Worm (Caenorhabditis elegans): ENCODE results near the gene ZC404.2.

ZC404.2 gene

DNA sequence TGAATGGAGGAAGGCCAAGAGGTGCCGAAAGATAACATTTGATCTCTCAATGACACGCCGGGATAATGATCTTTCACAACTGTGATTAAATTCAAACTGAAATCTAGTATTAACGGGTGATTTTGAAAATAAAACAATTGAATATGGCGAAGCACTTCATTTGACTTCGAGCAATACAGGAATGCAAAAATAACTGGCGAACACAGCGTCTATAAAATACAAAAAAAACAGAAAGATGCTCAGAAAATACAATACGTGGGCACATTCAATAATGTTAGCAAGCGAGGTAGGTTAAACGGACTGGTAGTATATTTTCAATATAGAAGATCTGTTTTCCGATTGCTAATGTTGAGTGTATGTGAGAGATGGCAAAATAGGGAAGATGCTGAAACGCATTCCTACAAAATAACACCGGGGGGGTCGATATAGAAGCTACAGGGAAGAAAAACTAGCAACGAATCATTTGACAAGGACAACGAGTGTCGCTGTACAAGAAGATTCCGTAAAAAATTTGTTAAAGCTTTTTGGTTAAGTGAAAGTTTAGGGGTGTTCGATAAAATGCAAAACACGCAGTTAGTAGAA lies 4.6 kb upstream of the ZC404.2 start (continued):
- TF ChIP-seq somi-1 (GFP tag; optimal IDR thresholded peaks at IDR 0.05), result no peak
- TF ChIP-seq snpc-4 (GFP tag; optimal IDR thresholded peaks at IDR 0.05), result peak; percentile 60
- peak in 1 of 4 experiments; percentile 44 for TF ChIP-seq snpc-4 (tag; optimal IDR thresholded peaks at IDR 0.05)
- TF ChIP-seq cebp-1 (GFP tag; IDR thresholded peaks at IDR 0.05), result no peak
- TF ChIP-seq cebp-1 (tag; optimal IDR thresholded peaks at IDR 0.05), result no peak
- no peak for TF ChIP-seq Y67H2A.10 (GFP tag; conservative IDR thresholded peaks at IDR 0.05)
- peak; percentile 65 for TF ChIP-seq ekl-4 (GFP tag; IDR thresholded peaks at IDR 0.05)
- no peak for TF ChIP-seq sptf-2 (GFP tag; optimal IDR thresholded peaks at IDR 0.05)
- TF ChIP-seq nfyb-1 (GFP tag; IDR thresholded peaks at IDR 0.05), result no peak
- peak; percentile 81; the same call in 1 of the 2 replicates for TF ChIP-seq lin-26 (GFP tag; IDR thresholded peaks at IDR 0.05)
- no peak for TF ChIP-seq ceh-58 (GFP tag; IDR thresholded peaks at IDR 0.05)
- no peak for TF ChIP-seq snpc-3.4 (tag; optimal IDR thresholded peaks at IDR 0.05)
- peak; percentile 34 for TF ChIP-seq die-1 (tag; optimal IDR thresholded peaks at IDR 0.05)
- peak; percentile 75 for TF ChIP-seq tlf-1 (GFP tag; optimal IDR thresholded peaks at IDR 0.05)
- TF ChIP-seq hmg-20 (GFP tag; IDR thresholded peaks at IDR 0.05), result no peak
- TF ChIP-seq T07F8.4 (tag; optimal IDR thresholded peaks at IDR 0.05), result no peak
- TF ChIP-seq B0336.3 (GFP tag; IDR thresholded peaks at IDR 0.05), result peak; percentile 93
- no peak for TF ChIP-seq dpl-1 (GFP tag; optimal IDR thresholded peaks at IDR 0.05)
- TF ChIP-seq ceh-79 (tag; optimal IDR thresholded peaks at IDR 0.05), result no peak
- TF ChIP-seq efl-1 (GFP tag; optimal IDR thresholded peaks at IDR 0.05), result no peak
- TF ChIP-seq ceh-100 (GFP tag; IDR thresholded peaks at IDR 0.05), result 0 out of 2 replicates have a peak, but pooled peaks have one; percentile 28
- no peak for TF ChIP-seq ztf-22 (GFP tag; optimal IDR thresholded peaks at IDR 0.05)
- TF ChIP-seq nhr-179 (tag; optimal IDR thresholded peaks at IDR 0.05), result no peak
- no peak for TF ChIP-seq rec-8 (tag; optimal IDR thresholded peaks at IDR 0.05)
- TF ChIP-seq K12H6.12 (tag; optimal IDR thresholded peaks at IDR 0.05), result no peak
- no peak for TF ChIP-seq sea-2 (GFP tag; IDR thresholded peaks at IDR 0.05)
- no peak for TF ChIP-seq T26A5.8 (tag; optimal IDR thresholded peaks at IDR 0.05)
- no peak for TF ChIP-seq nhr-27 (tag; optimal IDR thresholded peaks at IDR 0.05)
- no peak for TF ChIP-seq tbx-9 (tag; optimal IDR thresholded peaks at IDR 0.05; ENCODE audit: borderline replicate concordance)
- no peak for TF ChIP-seq zfh-2 (GFP tag; conservative IDR thresholded peaks at IDR 0.05)
- no peak for TF ChIP-seq gei-17 (GFP tag; optimal IDR thresholded peaks at IDR 0.05)

DNA sequence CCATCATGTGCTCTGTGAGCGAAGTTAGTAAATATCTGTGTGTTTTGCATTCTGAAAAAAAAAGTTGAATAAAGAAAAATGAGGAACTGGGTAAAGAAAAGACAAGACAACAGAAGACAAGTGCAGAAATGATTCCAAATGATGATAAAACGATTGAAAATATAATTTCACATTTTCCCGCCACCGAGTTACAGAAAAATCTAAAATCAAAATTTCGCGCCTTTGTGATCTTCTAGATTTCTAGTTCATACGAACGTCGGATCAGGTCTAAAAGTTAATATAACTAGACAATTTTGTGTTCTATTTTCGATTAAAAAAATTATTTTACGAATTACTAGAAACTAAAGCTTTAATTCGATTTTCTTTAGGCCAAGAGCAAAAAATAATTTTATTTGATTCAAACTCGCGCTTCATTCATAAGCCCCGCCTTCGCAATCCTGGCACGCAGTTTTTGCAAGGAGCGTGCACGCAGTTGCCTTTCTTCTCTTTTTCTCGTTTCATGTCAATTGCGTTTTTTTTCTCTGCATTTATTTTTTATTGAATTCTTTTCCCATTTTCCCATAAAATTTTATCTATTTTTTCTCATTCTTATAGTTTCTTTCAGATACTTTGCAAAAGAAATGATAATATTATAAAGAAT lies 2.8 kb upstream of the ZC404.2 start, which contains the start of the genes spn-4 and spe-39:
TSS of gene spn-4 (minus strand) at position 51 of the 640 bp plus-strand sequence.
TSS of gene spe-39 (plus strand) at position 599 of the 640 bp plus-strand sequence.
- TF ChIP-seq B0336.3 (GFP tag; IDR thresholded peaks at IDR 0.05), result peak; percentile 76
- peak; percentile 49; the same call in 1 of the 2 replicates for TF ChIP-seq pbrm-1 (GFP tag; IDR thresholded peaks at IDR 0.05)
- peak; percentile 48 for TF ChIP-seq hrde-1 (tag; optimal IDR thresholded peaks at IDR 0.05; ENCODE audit: borderline replicate concordance)
- peak; percentile 97 for TF ChIP-seq efl-1 (GFP tag; optimal IDR thresholded peaks at IDR 0.05)
- peak; percentile 41 for TF ChIP-seq tbp1 (GFP tag; optimal IDR thresholded peaks at IDR 0.05)
- TF ChIP-seq ceh-27 (GFP tag; optimal IDR thresholded peaks at IDR 0.05), result peak; percentile 28
- peak in 1 of 2 experiments; percentile 4 for TF ChIP-seq rec-8 (tag; optimal IDR thresholded peaks at IDR 0.05)
- peak; percentile 90 for TF ChIP-seq ceh-91 (GFP tag; IDR thresholded peaks at IDR 0.05)
- TF ChIP-seq let-607 (tag; optimal IDR thresholded peaks at IDR 0.05), result peak in 1 of 2 experiments; percentile 14
- peak; percentile 40 to 83 (median 47) for TF ChIP-seq lin-35 (GFP tag; optimal IDR thresholded peaks at IDR 0.05)
- 0 out of 2 replicates have a peak, but pooled peaks have one; percentile 57 for TF ChIP-seq Y53G8AR.9 (GFP tag; conservative IDR thresholded peaks at IDR 0.05)
- no peak for TF ChIP-seq hlh-12 (tag; optimal IDR thresholded peaks at IDR 0.05)
- no peak for TF ChIP-seq dpff-1 (tag; optimal IDR thresholded peaks at IDR 0.05)
- TF ChIP-seq hsf-1 (GFP tag; IDR thresholded peaks at IDR 0.05), result 0 out of 2 replicates have a peak, but pooled peaks have one; percentile 52
- peak; percentile 70 for TF ChIP-seq unc-130 (GFP tag; optimal IDR thresholded peaks at IDR 0.05)
- peak; percentile 58 for TF ChIP-seq dox-1 (GFP tag; IDR thresholded peaks at IDR 0.05)
- TF ChIP-seq D2030.7 (GFP tag; IDR thresholded peaks at IDR 0.05), result peak; percentile 92
- TF ChIP-seq C06A6.2 (GFP tag; conservative IDR thresholded peaks at IDR 0.05), result 0 out of 2 replicates have a peak, but pooled peaks have one; percentile 43
- TF ChIP-seq ztf-18 (tag; optimal IDR thresholded peaks at IDR 0.05), result peak; percentile 17

All from whole organism, young adult.